Worm (Caenorhabditis elegans): ENCODE results near the gene mig-21.

ce11 chrIII:5840277-5840676 lies 37.9 kb downstream of the mig-21 start:
- no peak for TF ChIP-seq unc-62 (GFP tag; optimal IDR thresholded peaks at IDR 0.05)
- TF ChIP-seq mab-5 (tag; optimal IDR thresholded peaks at IDR 0.05) = no peak
- no peak for TF ChIP-seq nhr-6 (tag; optimal IDR thresholded peaks at IDR 0.05)
- TF ChIP-seq mbf-1 (tag; optimal IDR thresholded peaks at IDR 0.05) = no peak
- TF ChIP-seq lin-39 (tag; optimal IDR thresholded peaks at IDR 0.05) = no peak
- TF ChIP-seq blmp-1 (tag; optimal IDR thresholded peaks at IDR 0.05; ENCODE audit: insufficient read depth) = no peak
- TF ChIP-seq nhr-77 (tag; optimal IDR thresholded peaks at IDR 0.05) = no peak
- TF ChIP-seq elt-1 (tag; optimal IDR thresholded peaks at IDR 0.05) = no peak
- TF ChIP-seq fos-1 (tag; optimal IDR thresholded peaks at IDR 0.05) = peak; percentile 40
- no peak for TF ChIP-seq unc-39 (tag; optimal IDR thresholded peaks at IDR 0.05)
- TF ChIP-seq lin-11 (tag; optimal IDR thresholded peaks at IDR 0.05) = no peak
- TF ChIP-seq nhr-25 (tag; optimal IDR thresholded peaks at IDR 0.05) = no peak
- no peak for TF ChIP-seq nhr-237 (tag; optimal IDR thresholded peaks at IDR 0.05)
- no peak for TF ChIP-seq nhr-129 (tag; optimal IDR thresholded peaks at IDR 0.05)
